Worm (Caenorhabditis elegans): ENCODE results near the gene C25B8.8.

C25B8.8 gene

ce11 chrX:6609717-6610116 lies at the start of gene C25B8.8:
C25B8.8 (plus strand) TSS chrX:6610017.
- TF ChIP-seq pqm-1 (tag; optimal IDR thresholded peaks at IDR 0.05) (no peak), pat-9 (tag; optimal IDR thresholded peaks at IDR 0.05) (no peak), ceh-19 (GFP tag; optimal IDR thresholded peaks at IDR 0.05) (no peak), ztf-16 (tag; optimal IDR thresholded peaks at IDR 0.05) (no peak), pros-1 (tag; optimal IDR thresholded peaks at IDR 0.05) (no peak), nhr-232 (tag; optimal IDR thresholded peaks at IDR 0.05) (no peak), ceh-9 (tag; optimal IDR thresholded peaks at IDR 0.05) (no peak), C38D4.7 (GFP tag; optimal IDR thresholded peaks at IDR 0.05) (no peak), dmd-4 (tag; optimal IDR thresholded peaks at IDR 0.05; ENCODE audit: borderline replicate concordance) (no peak)

- no peak for TF ChIP-seq nhr-232 (tag; optimal IDR thresholded peaks at IDR 0.05)
- no peak for TF ChIP-seq unc-86 (tag; optimal IDR thresholded peaks at IDR 0.05)
- no peak for TF ChIP-seq ceh-19 (GFP tag; optimal IDR thresholded peaks at IDR 0.05)
- no peak for TF ChIP-seq pax-1 (tag; optimal IDR thresholded peaks at IDR 0.05)
- TF ChIP-seq zip-5 (tag; optimal IDR thresholded peaks at IDR 0.05), result no peak
- no peak for TF ChIP-seq ceh-14 (tag; optimal IDR thresholded peaks at IDR 0.05)
- TF ChIP-seq sox-4 (tag; optimal IDR thresholded peaks at IDR 0.05), result no peak
These were observed 49.3 kb upstream of the C25B8.8 start for ce11 chrX:6560495-6560894.

ce11 chrX:6562378-6562856 lies 47.4 kb upstream of the C25B8.8 start, which contains the start of gene aaim-1:
aaim-1 (minus strand) TSS chrX:6562428.
- TF ChIP-seq ceh-34 (tag; optimal IDR thresholded peaks at IDR 0.05) (peak; percentile 32), K02D7.2 (tag; optimal IDR thresholded peaks at IDR 0.05) (no peak)

ce11 chrX:6569624-6570023 lies 40.2 kb upstream of the C25B8.8 start, which contains the start of gene dop-3:
dop-3 (minus strand) TSS chrX:6569724.
- TF ChIP-seq ceh-19 (GFP tag; optimal IDR thresholded peaks at IDR 0.05) (no peak), zip-5 (tag; optimal IDR thresholded peaks at IDR 0.05) (no peak), ceh-14 (tag; optimal IDR thresholded peaks at IDR 0.05) (no peak), nhr-11 (tag; optimal IDR thresholded peaks at IDR 0.05) (no peak), ceh-31 (tag; optimal IDR thresholded peaks at IDR 0.05) (no peak), ceh-48 (tag; optimal IDR thresholded peaks at IDR 0.05) (no peak), ttx-3 (tag; optimal IDR thresholded peaks at IDR 0.05) (no peak), fkh-6 (tag; optimal IDR thresholded peaks at IDR 0.05) (no peak), lim-6 (tag; optimal IDR thresholded peaks at IDR 0.05) (no peak), mec-3 (tag; optimal IDR thresholded peaks at IDR 0.05; ENCODE audit: borderline replicate concordance) (no peak), syd-9 (tag; optimal IDR thresholded peaks at IDR 0.05) (no peak)

- TF ChIP-seq hlh-13 (GFP tag; optimal IDR thresholded peaks at IDR 0.05) (no peak), pax-1 (tag; optimal IDR thresholded peaks at IDR 0.05) (no peak), Y22D7AL.16 (tag; optimal IDR thresholded peaks at IDR 0.05) (no peak), nhr-232 (tag; optimal IDR thresholded peaks at IDR 0.05) (no peak), ahr-1 (tag; optimal IDR thresholded peaks at IDR 0.05) (no peak), ceh-24 (tag; optimal IDR thresholded peaks at IDR 0.05) (no peak), ama-1 (optimal IDR thresholded peaks at IDR 0.05) (no peak), unc-86 (tag; optimal IDR thresholded peaks at IDR 0.05) (no peak), ceh-34 (tag; optimal IDR thresholded peaks at IDR 0.05) (no peak), tbx-2 (tag; optimal IDR thresholded peaks at IDR 0.05) (no peak), hlh-8 (tag; optimal IDR thresholded peaks at IDR 0.05) (no peak), ceh-18 (tag; optimal IDR thresholded peaks at IDR 0.05) (no peak), madf-2 (tag; optimal IDR thresholded peaks at IDR 0.05) (no peak), ceh-6 (GFP tag; optimal IDR thresholded peaks at IDR 0.05) (no peak)
These were observed 36.8 kb upstream of the C25B8.8 start for ce11 chrX:6572987-6573386.

- no peak for TF ChIP-seq dve-1 (tag; optimal IDR thresholded peaks at IDR 0.05)
- no peak for TF ChIP-seq sox-4 (tag; optimal IDR thresholded peaks at IDR 0.05)
- no peak for TF ChIP-seq tbx-7 (tag; optimal IDR thresholded peaks at IDR 0.05)
- no peak for TF ChIP-seq fkh-6 (tag; optimal IDR thresholded peaks at IDR 0.05)
- no peak for TF ChIP-seq pros-1 (tag; optimal IDR thresholded peaks at IDR 0.05)
- TF ChIP-seq ceh-34 (tag; optimal IDR thresholded peaks at IDR 0.05), result no peak
- no peak for TF ChIP-seq ceh-2 (tag; optimal IDR thresholded peaks at IDR 0.05)
- no peak for TF ChIP-seq pha-2 (tag; optimal IDR thresholded peaks at IDR 0.05)
- TF ChIP-seq pax-1 (tag; optimal IDR thresholded peaks at IDR 0.05), result no peak
- TF ChIP-seq ahr-1 (tag; optimal IDR thresholded peaks at IDR 0.05), result no peak
- no peak for TF ChIP-seq ceh-45 (GFP tag; IDR thresholded peaks at IDR 0.05)
- TF ChIP-seq nhr-232 (tag; optimal IDR thresholded peaks at IDR 0.05), result no peak
- no peak for TF ChIP-seq ceh-31 (tag; optimal IDR thresholded peaks at IDR 0.05)
- no peak for TF ChIP-seq che-1 (tag; optimal IDR thresholded peaks at IDR 0.05)
- TF ChIP-seq sdc-2 (tag; optimal IDR thresholded peaks at IDR 0.05), result no peak
These were observed 33.8 kb upstream of the C25B8.8 start for ce11 chrX:6575992-6576391.
